Worm (Caenorhabditis elegans) whole organism, mixed stage, embryonic: ENCODE measurements around the gene K08E7.4.

ENCODE experiments used
- mab-5 ChIP-seq: fragments of 150-350 bp; optimal IDR thresholded peaks from 2 replicates; lab custom pipeline; 2014; ENCODE audit warnings: missing biosample characterization, missing genetic modification characterization
- mep-1 ChIP-seq: fragments of 150-350 bp; optimal IDR thresholded peaks from 2 replicates; lab custom pipeline; 2017; ENCODE audit warnings: missing biosample characterization, missing genetic modification reagents, missing genetic modification characterization, inconsistent platforms
- pha-4 ChIP-seq: fragments of 150-350 bp; optimal IDR thresholded peaks from 2 replicates; lab custom pipeline; 2018; ENCODE audit warnings: missing biosample characterization, missing genetic modification reagents, missing genetic modification characterization
- snpc-4 ChIP-seq: fragments of 150-350 bp; optimal IDR thresholded peaks from 2 replicates; lab custom pipeline; 2014; ENCODE audit warnings: missing biosample characterization, missing genetic modification characterization

- no peak for TF ChIP-seq pha-4 (tag; lab: Kevin White, UChicago)
- no peak for TF ChIP-seq snpc-4
- TF ChIP-seq mab-5, result no peak
- no peak for TF ChIP-seq mep-1 (tag; lab: Kevin White, UChicago)
Observed at ce11 chrIV:12545393-12545792, 25.6 kb downstream of the K08E7.4 start.
